Worm (Caenorhabditis elegans) whole organism, L1 larva: ENCODE results near the gene F11D11.22.

ENCODE experiments used
- aly-2 ChIP-seq: fragments of 150-350 bp; optimal IDR thresholded peaks from 2 replicates; lab custom pipeline; 2014; ENCODE audit warnings: missing biosample characterization, missing genetic modification characterization
- ama-1 ChIP-seq: fragments of 150-350 bp; optimal IDR thresholded peaks from 2 replicates; lab custom pipeline; 2014
- ces-1 ChIP-seq: fragments of 150-350 bp; optimal IDR thresholded peaks from 2 replicates; lab custom pipeline; 2014; ENCODE audit warnings: missing biosample characterization, missing genetic modification reagents, missing genetic modification characterization
- irx-1 ChIP-seq: sonication (generic microtip); optimal IDR thresholded peaks from 2 replicates; lab custom pipeline; 2016; ENCODE audit warnings: missing genetic modification characterization, missing compliant biosample characterization
- jun-1 ChIP-seq: fragments of 150-350 bp; optimal IDR thresholded peaks from 2 replicates; lab custom pipeline; 2014; ENCODE audit warnings: missing biosample characterization, missing genetic modification reagents, missing genetic modification characterization
- lin-39 ChIP-seq: fragments of 150-350 bp; optimal IDR thresholded peaks from 2 replicates; lab custom pipeline; 2014; ENCODE audit warnings: missing biosample characterization, missing genetic modification reagents, missing genetic modification characterization
- nhr-11 ChIP-seq: fragments of 150-350 bp; optimal IDR thresholded peaks from 2 replicates; lab custom pipeline; 2014; ENCODE audit warnings: missing biosample characterization, missing genetic modification characterization
- pqm-1 ChIP-seq: sonication (generic microtip); optimal IDR thresholded peaks from 3 replicates; lab custom pipeline; 2017; ENCODE audit warnings: missing biosample characterization, missing genetic modification characterization
- skn-1 ChIP-seq: fragments of 150-350 bp; optimal IDR thresholded peaks from 2 replicates; lab custom pipeline; 2014; ENCODE audit warnings: missing biosample characterization, missing genetic modification characterization
- sup-37 ChIP-seq: fragments of 200-800 bp; sonication (Bioruptor generic); optimal IDR thresholded peaks from 2 replicates; lab custom pipeline; 2018; ENCODE audit warnings: mild to moderate bottlenecking, missing genetic modification characterization, missing compliant biosample characterization
- zag-1 ChIP-seq: fragments of 150-350 bp; optimal IDR thresholded peaks from 2 replicates; lab custom pipeline; 2014; ENCODE audit warnings: missing biosample characterization, missing genetic modification characterization

DNA sequence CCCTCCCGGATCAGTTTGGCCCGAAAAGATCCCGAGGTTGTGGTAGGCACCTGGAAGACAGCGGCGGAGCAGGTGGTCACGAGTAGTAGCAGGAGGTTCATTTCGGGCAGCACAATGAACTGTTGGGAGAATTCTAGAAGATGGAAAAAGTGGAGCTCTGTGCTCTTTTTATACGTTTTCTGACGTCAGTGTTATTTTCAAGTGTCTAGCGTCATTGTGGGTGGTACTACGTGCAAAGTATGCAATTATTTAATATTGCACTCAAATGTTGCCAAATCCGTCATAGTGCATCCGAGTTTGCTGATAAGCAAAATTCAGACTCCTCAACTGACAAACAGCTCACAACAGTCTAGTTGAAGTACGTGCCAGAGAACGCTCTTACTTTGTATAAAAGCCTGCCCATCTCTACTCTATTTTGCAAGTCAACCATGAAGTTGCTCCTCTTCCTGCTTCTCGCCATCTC, 30.5 kb upstream of the F11D11.22 start, which contains the start of the genes asp-18 and scl-19:
- TF ChIP-seq zag-1 (tag; lab: Kevin White, UChicago) = no peak
- TF ChIP-seq pqm-1 (tag; lab: Kevin White, UChicago) = no peak
- TF ChIP-seq ces-1 (GFP tag; lab: Kevin White, UChicago) = no peak
- no peak for TF ChIP-seq irx-1 (tag; lab: Kevin White, UChicago)
- TF ChIP-seq jun-1 (tag; lab: Kevin White, UChicago) = no peak
- TF ChIP-seq ama-1 (lab: Kevin White, UChicago) = no peak
- no peak for TF ChIP-seq lin-39 (tag; lab: Kevin White, UChicago)
- TF ChIP-seq aly-2 (tag; lab: Kevin White, UChicago) = no peak
- no peak for TF ChIP-seq sup-37
- TF ChIP-seq nhr-11 (tag; lab: Kevin White, UChicago) = no peak
- no peak for TF ChIP-seq skn-1
